Worm (Caenorhabditis elegans) whole organism, L3 larva: ENCODE measurements around the gene srh-190.

Source experiments
- R02D3.7 ChIP-seq: fragments of 150-350 bp; optimal IDR thresholded peaks from 2 replicates; lab custom pipeline; 2014; ENCODE audit warnings: missing biosample characterization, missing genetic modification characterization
- ZK546.5 ChIP-seq: sonication (generic microtip); optimal IDR thresholded peaks from 2 replicates; lab custom pipeline; 2017; ENCODE audit warnings: missing biosample characterization, missing genetic modification characterization
- aly-2 ChIP-seq: fragments of 150-350 bp; optimal IDR thresholded peaks from 2 replicates; lab custom pipeline; 2014; ENCODE audit warnings: missing biosample characterization, missing genetic modification characterization
- ceh-28 ChIP-seq: fragments of 150-350 bp; optimal IDR thresholded peaks from 2 replicates; lab custom pipeline; 2014; ENCODE audit warnings: missing biosample characterization, missing genetic modification reagents, missing genetic modification characterization
- ceh-82 ChIP-seq: fragments of 150-350 bp; optimal IDR thresholded peaks from 2 replicates; lab custom pipeline; 2014; ENCODE audit warnings: missing biosample characterization, missing genetic modification characterization
- ceh-9 ChIP-seq: sonication (generic microtip); optimal IDR thresholded peaks from 2 replicates; lab custom pipeline; 2018; ENCODE audit warnings: missing biosample characterization, missing genetic modification characterization
- daf-12 ChIP-seq: fragments of 150-350 bp; optimal IDR thresholded peaks from 2 replicates; lab custom pipeline; 2014; ENCODE audit warnings: missing biosample characterization, missing genetic modification reagents, missing genetic modification characterization
- egl-27 ChIP-seq: sonication (generic microtip); optimal IDR thresholded peaks from 4 replicates; lab custom pipeline; 2017; ENCODE audit warnings: missing biosample characterization, missing genetic modification reagents, missing genetic modification characterization
- egl-5 ChIP-seq: fragments of 150-350 bp; optimal IDR thresholded peaks from 2 replicates; lab custom pipeline; 2017; ENCODE audit warnings: missing biosample characterization, missing genetic modification reagents, missing genetic modification characterization, inconsistent platforms
- elt-1 ChIP-seq: fragments of 150-350 bp; optimal IDR thresholded peaks from 2 replicates; lab custom pipeline; 2014; ENCODE audit warnings: missing biosample characterization, missing genetic modification characterization
- elt-2 ChIP-seq: sonication (generic microtip); optimal IDR thresholded peaks from 2 replicates; lab custom pipeline; 2016; ENCODE audit warnings: missing genetic modification reagents, mild to moderate bottlenecking, missing genetic modification characterization, missing compliant biosample characterization
- elt-3 ChIP-seq, 3 experiments: fragments of 150-350 bp in 1 of 3; sonication (generic microtip) in 2 of 3; optimal IDR thresholded peaks; 2 replicates in 2 of 3; 4 replicates in 1 of 3; lab custom pipeline; 2014 to 2017; ENCODE audit warnings: missing biosample characterization in 3 of 3, missing genetic modification characterization in 3 of 3
- eor-1 ChIP-seq, 2 experiments: fragments of 150-350 bp; optimal IDR thresholded peaks; 2 replicates each; lab custom pipeline; 2014 to 2018; ENCODE audit warnings: missing biosample characterization in 2 of 2, missing genetic modification characterization in 2 of 2
- fkh-10 ChIP-seq: sonication (generic microtip); optimal IDR thresholded peaks from 2 replicates; lab custom pipeline; 2017; ENCODE audit warnings: missing biosample characterization, missing genetic modification reagents, missing genetic modification characterization
- fos-1 ChIP-seq: fragments of 150-350 bp; optimal IDR thresholded peaks from 2 replicates; lab custom pipeline; 2014; ENCODE audit warnings: missing biosample characterization, missing genetic modification characterization
- hmg-11 ChIP-seq: sonication (generic microtip); optimal IDR thresholded peaks from 2 replicates; lab custom pipeline; 2016; ENCODE audit warnings: missing genetic modification characterization, missing compliant biosample characterization
- jun-1 ChIP-seq: fragments of 150-350 bp; optimal IDR thresholded peaks from 2 replicates; lab custom pipeline; 2014; ENCODE audit warnings: missing biosample characterization, missing genetic modification reagents, missing genetic modification characterization
- lin-15B ChIP-seq: fragments of 150-350 bp; optimal IDR thresholded peaks from 2 replicates; lab custom pipeline; 2014; ENCODE audit warnings: missing biosample characterization, missing genetic modification characterization
- lin-39 ChIP-seq: fragments of 150-350 bp; optimal IDR thresholded peaks from 2 replicates; lab custom pipeline; 2018; ENCODE audit warnings: missing biosample characterization, missing genetic modification reagents, missing genetic modification characterization
- lsy-12 ChIP-seq: sonication (generic microtip); optimal IDR thresholded peaks from 2 replicates; lab custom pipeline; 2016; ENCODE audit warnings: mild to moderate bottlenecking, missing genetic modification characterization, missing compliant biosample characterization
- mdl-1 ChIP-seq: fragments of 150-350 bp; optimal IDR thresholded peaks from 2 replicates; lab custom pipeline; 2014; ENCODE audit warnings: missing biosample characterization, missing genetic modification characterization
- nhr-23 ChIP-seq: fragments of 150-350 bp; optimal IDR thresholded peaks from 2 replicates; lab custom pipeline; 2014; ENCODE audit warnings: missing biosample characterization, missing genetic modification reagents, missing genetic modification characterization
- nhr-237 ChIP-seq: fragments of 150-350 bp; optimal IDR thresholded peaks from 2 replicates; lab custom pipeline; 2014; ENCODE audit warnings: missing biosample characterization, missing genetic modification characterization
- nhr-25 ChIP-seq: sonication (generic microtip); optimal IDR thresholded peaks from 2 replicates; lab custom pipeline; 2017; ENCODE audit warnings: missing biosample characterization, missing genetic modification characterization
- nhr-43 ChIP-seq: sonication (generic microtip); optimal IDR thresholded peaks from 2 replicates; lab custom pipeline; 2016; ENCODE audit warnings: mild to moderate bottlenecking, missing genetic modification characterization, missing compliant biosample characterization; ENCODE audit not compliant: poor library complexity, severe bottlenecking
- nhr-76 ChIP-seq: fragments of 150-350 bp; sonication (generic microtip); optimal IDR thresholded peaks from 5 replicates; lab custom pipeline; 2014; ENCODE audit warnings: missing biosample characterization, missing genetic modification characterization
- nhr-77 ChIP-seq: fragments of 150-350 bp; optimal IDR thresholded peaks from 2 replicates; lab custom pipeline; 2014; ENCODE audit warnings: missing biosample characterization, missing genetic modification characterization
- pha-4 ChIP-seq: fragments of 150-350 bp; optimal IDR thresholded peaks from 2 replicates; lab custom pipeline; 2014; ENCODE audit warnings: missing biosample characterization, missing genetic modification reagents, missing genetic modification characterization
- pqm-1 ChIP-seq: fragments of 150-350 bp; optimal IDR thresholded peaks from 2 replicates; lab custom pipeline; 2017; ENCODE audit warnings: missing biosample characterization, missing genetic modification characterization, inconsistent platforms
- sea-2 ChIP-seq: fragments of 150-350 bp; sonication (generic microtip); optimal IDR thresholded peaks from 4 replicates; lab custom pipeline; 2014; ENCODE audit warnings: missing biosample characterization, missing genetic modification reagents, missing genetic modification characterization
- snpc-4 ChIP-seq: fragments of 150-350 bp; optimal IDR thresholded peaks from 2 replicates; lab custom pipeline; 2014; ENCODE audit warnings: missing biosample characterization, missing genetic modification characterization
- tbx-2 ChIP-seq: sonication (generic microtip); optimal IDR thresholded peaks from 2 replicates; lab custom pipeline; 2016; ENCODE audit warnings: mild to moderate bottlenecking, missing genetic modification characterization, missing compliant biosample characterization
- unc-62 ChIP-seq: fragments of 150-350 bp; sonication (generic microtip); optimal IDR thresholded peaks from 4 replicates; lab custom pipeline; 2014; ENCODE audit warnings: missing biosample characterization, missing genetic modification reagents, missing genetic modification characterization
- zag-1 ChIP-seq: fragments of 150-350 bp; optimal IDR thresholded peaks from 2 replicates; lab custom pipeline; 2014; ENCODE audit warnings: missing biosample characterization, missing genetic modification characterization
- ztf-11 ChIP-seq: fragments of 150-350 bp; optimal IDR thresholded peaks from 2 replicates; lab custom pipeline; 2014; ENCODE audit warnings: missing biosample characterization, missing genetic modification characterization
- ztf-4 ChIP-seq: fragments of 150-350 bp; optimal IDR thresholded peaks from 2 replicates; lab custom pipeline; 2014; ENCODE audit warnings: missing biosample characterization, missing genetic modification characterization

srh-190 gene

ce11 chrV:3919289-3919688, 16.4 kb downstream of the srh-190 start, which contains the start of gene srx-66:
Gene srx-66, plus strand, starts transcription at chrV:3919589.
- no peak for TF ChIP-seq daf-12 (tag; lab: Kevin White, UChicago)

- no peak for TF ChIP-seq egl-27 (tag; lab: Kevin White, UChicago)
- TF ChIP-seq unc-62, result no peak
- no peak for TF ChIP-seq sea-2 (GFP tag; lab: Kevin White, UChicago)
- no peak for TF ChIP-seq nhr-237 (tag; lab: Kevin White, UChicago)
- no peak for TF ChIP-seq lsy-12 (tag; lab: Kevin White, UChicago)
- TF ChIP-seq ZK546.5 (tag; lab: Kevin White, UChicago), result no peak
- no peak for TF ChIP-seq ztf-11 (tag; lab: Kevin White, UChicago)
- TF ChIP-seq nhr-76, result no peak
- TF ChIP-seq elt-3 (tag; optimal IDR thresholded peaks at IDR 0.05; lab: Kevin White, UChicago), result no peak
- TF ChIP-seq tbx-2 (tag; lab: Kevin White, UChicago), result no peak
- TF ChIP-seq aly-2 (tag; lab: Kevin White, UChicago), result no peak
- TF ChIP-seq nhr-77 (tag; lab: Kevin White, UChicago), result no peak
- TF ChIP-seq ceh-9 (tag; lab: Kevin White, UChicago), result no peak
- TF ChIP-seq fkh-10 (GFP tag; lab: Kevin White, UChicago), result no peak
- TF ChIP-seq eor-1 (tag; optimal IDR thresholded peaks at IDR 0.05; lab: Kevin White, UChicago), result no peak
- no peak for TF ChIP-seq lin-15B
Observed at ce11 chrV:3921635-3922034, 18.7 kb downstream of the srh-190 start, which contains the start of gene srx-65. Gene srx-65, plus strand, starts transcription at chrV:3921935.

ce11 chrV:3922547-3922946, 19.6 kb downstream of the srh-190 start:
- TF ChIP-seq egl-5 (tag; lab: Kevin White, UChicago) (no peak), mdl-1 (tag; lab: Kevin White, UChicago) (no peak), lin-39 (no peak), pha-4 (tag; lab: Kevin White, UChicago) (no peak), nhr-25 (no peak), elt-1 (tag; lab: Kevin White, UChicago) (no peak), ceh-9 (tag; lab: Kevin White, UChicago) (no peak), R02D3.7 (tag; lab: Kevin White, UChicago) (no peak), ztf-11 (tag; lab: Kevin White, UChicago) (no peak), ztf-4 (tag; lab: Kevin White, UChicago) (no peak), snpc-4 (tag; lab: Kevin White, UChicago) (no peak), jun-1 (no peak), eor-1 (tag; optimal IDR thresholded peaks at IDR 0.05; lab: Kevin White, UChicago) (no peak), fos-1 (tag; lab: Kevin White, UChicago) (no peak)

- TF ChIP-seq elt-2 (tag; lab: Kevin White, UChicago) (no peak), nhr-77 (tag; lab: Kevin White, UChicago) (no peak), ceh-28 (tag; lab: Kevin White, UChicago) (no peak), pha-4 (tag; lab: Kevin White, UChicago) (no peak), egl-5 (tag; lab: Kevin White, UChicago) (no peak), nhr-76 (no peak)
Observed at ce11 chrV:3927522-3927921, 24.6 kb downstream of the srh-190 start.

- no peak for TF ChIP-seq fkh-10 (GFP tag; lab: Kevin White, UChicago)
- TF ChIP-seq zag-1 (tag; lab: Kevin White, UChicago), result no peak
- no peak for TF ChIP-seq pqm-1
- no peak for TF ChIP-seq R02D3.7 (tag; lab: Kevin White, UChicago)
- TF ChIP-seq ceh-82 (tag; lab: Kevin White, UChicago), result no peak
- no peak for TF ChIP-seq ztf-4 (tag; lab: Kevin White, UChicago)
- no peak for TF ChIP-seq elt-1 (tag; lab: Kevin White, UChicago)
- no peak for TF ChIP-seq elt-2 (tag; lab: Kevin White, UChicago)
- no peak for TF ChIP-seq tbx-2 (tag; lab: Kevin White, UChicago)
- TF ChIP-seq pha-4 (tag; lab: Kevin White, UChicago), result no peak
- no peak for TF ChIP-seq eor-1 (tag; optimal IDR thresholded peaks at IDR 0.05; lab: Kevin White, UChicago)
- no peak for TF ChIP-seq nhr-43 (tag; lab: Kevin White, UChicago)
- TF ChIP-seq hmg-11, result no peak
- TF ChIP-seq sea-2 (GFP tag; lab: Kevin White, UChicago), result no peak
- TF ChIP-seq egl-27 (tag; lab: Kevin White, UChicago), result no peak
- TF ChIP-seq egl-5 (tag; lab: Kevin White, UChicago), result no peak
- no peak for TF ChIP-seq nhr-23 (tag; lab: Kevin White, UChicago)
Observed at ce11 chrV:3929099-3929498, 26.2 kb downstream of the srh-190 start, which contains the start of gene srx-64. Gene srx-64, plus strand, starts transcription at chrV:3929399.
